Worm (Caenorhabditis elegans) whole organism, L2 larva: ENCODE results near the gene cct-1.

Source experiments
- C34F6.9 ChIP-seq: fragments of 150-350 bp; optimal IDR thresholded peaks from 2 replicates; lab custom pipeline; 2014; ENCODE audit warnings: missing biosample characterization, missing genetic modification characterization
- F13H6.1 ChIP-seq: sonication (generic microtip); optimal IDR thresholded peaks from 2 replicates; lab custom pipeline; 2016; ENCODE audit warnings: missing genetic modification characterization, missing compliant biosample characterization
- R02D3.7 ChIP-seq: fragments of 150-350 bp; optimal IDR thresholded peaks from 2 replicates; lab custom pipeline; 2014; ENCODE audit warnings: missing biosample characterization, missing genetic modification characterization
- ZK546.5 ChIP-seq: sonication (generic microtip); optimal IDR thresholded peaks from 2 replicates; lab custom pipeline; 2017; ENCODE audit warnings: missing biosample characterization, missing genetic modification characterization
- aly-2 ChIP-seq: fragments of 150-350 bp; optimal IDR thresholded peaks from 2 replicates; lab custom pipeline; 2014; ENCODE audit warnings: missing biosample characterization, missing genetic modification characterization
- ama-1 ChIP-seq: fragments of 150-350 bp; optimal IDR thresholded peaks from 2 replicates; lab custom pipeline; 2018; ENCODE audit warnings: inconsistent platforms
- blmp-1 ChIP-seq: sonication (generic microtip); optimal IDR thresholded peaks from 2 replicates; lab custom pipeline; 2017; ENCODE audit warnings: missing genetic modification characterization, mild to moderate bottlenecking, missing compliant biosample characterization, antibody characterized with exemption, moderate library complexity; ENCODE audit not compliant: insufficient read depth
- ceh-16 ChIP-seq: fragments of 150-350 bp; optimal IDR thresholded peaks from 2 replicates; lab custom pipeline; 2014; ENCODE audit warnings: missing biosample characterization, missing genetic modification characterization
- crh-2 ChIP-seq: sonication (generic microtip); optimal IDR thresholded peaks from 2 replicates; lab custom pipeline; 2017; ENCODE audit warnings: missing biosample characterization, missing genetic modification characterization
- dmd-4 ChIP-seq: sonication (generic microtip); optimal IDR thresholded peaks from 2 replicates; lab custom pipeline; 2017; ENCODE audit warnings: missing biosample characterization, missing genetic modification characterization
- egl-27 ChIP-seq: sonication (generic microtip); optimal IDR thresholded peaks from 3 replicates; lab custom pipeline; 2017; ENCODE audit warnings: missing biosample characterization, missing genetic modification reagents, missing genetic modification characterization
- elt-3 ChIP-seq: sonication (generic microtip); optimal IDR thresholded peaks from 2 replicates; lab custom pipeline; 2017; ENCODE audit warnings: missing biosample characterization, missing genetic modification characterization
- fos-1 ChIP-seq: fragments of 150-350 bp; optimal IDR thresholded peaks from 2 replicates; lab custom pipeline; 2014; ENCODE audit warnings: missing biosample characterization, missing genetic modification characterization
- lin-11 ChIP-seq: fragments of 150-350 bp; sonication (generic microtip); optimal IDR thresholded peaks from 2 replicates; lab custom pipeline; 2014; ENCODE audit warnings: missing biosample characterization, missing genetic modification characterization, inconsistent platforms, mixed read lengths
- lin-39 ChIP-seq: fragments of 150-350 bp; optimal IDR thresholded peaks from 2 replicates; lab custom pipeline; 2014; ENCODE audit warnings: missing biosample characterization, missing genetic modification reagents, missing genetic modification characterization
- lsy-2 ChIP-seq, 2 experiments: fragments of 150-350 bp in 1 of 2; sonication (generic microtip) in 1 of 2; optimal IDR thresholded peaks; 2 replicates each; lab custom pipeline; 2014 to 2017; ENCODE audit warnings: missing biosample characterization in 2 of 2, missing genetic modification characterization in 2 of 2
- mbf-1 ChIP-seq: sonication (generic microtip); optimal IDR thresholded peaks from 2 replicates; lab custom pipeline; 2017; ENCODE audit warnings: missing biosample characterization, missing genetic modification characterization
- mdl-1 ChIP-seq, 2 experiments: fragments of 150-350 bp in 1 of 2; sonication (generic microtip) in 1 of 2; optimal IDR thresholded peaks; 2 replicates each; lab custom pipeline; 2017; ENCODE audit warnings: missing biosample characterization in 2 of 2, missing genetic modification characterization in 2 of 2
- nhr-11 ChIP-seq: fragments of 150-350 bp; optimal IDR thresholded peaks from 2 replicates; lab custom pipeline; 2014; ENCODE audit warnings: missing biosample characterization, missing genetic modification characterization
- nhr-12 ChIP-seq: fragments of 150-350 bp; optimal IDR thresholded peaks from 2 replicates; lab custom pipeline; 2014; ENCODE audit warnings: missing biosample characterization, missing genetic modification characterization
- nhr-129 ChIP-seq: fragments of 150-350 bp; optimal IDR thresholded peaks from 2 replicates; lab custom pipeline; 2014; ENCODE audit warnings: missing biosample characterization, missing genetic modification characterization
- nhr-23 ChIP-seq: fragments of 150-350 bp; optimal IDR thresholded peaks from 2 replicates; lab custom pipeline; 2014; ENCODE audit warnings: missing biosample characterization, missing genetic modification reagents, missing genetic modification characterization
- nhr-25 ChIP-seq: fragments of 150-350 bp; sonication (generic microtip); optimal IDR thresholded peaks from 3 replicates; lab custom pipeline; 2014; ENCODE audit warnings: missing biosample characterization, missing genetic modification characterization
- nhr-6 ChIP-seq: fragments of 150-350 bp; optimal IDR thresholded peaks from 2 replicates; lab custom pipeline; 2014; ENCODE audit warnings: missing biosample characterization, missing genetic modification characterization
- nhr-77 ChIP-seq: fragments of 150-350 bp; optimal IDR thresholded peaks from 2 replicates; lab custom pipeline; 2014; ENCODE audit warnings: missing biosample characterization, missing genetic modification characterization
- peb-1 ChIP-seq: fragments of 150-350 bp; optimal IDR thresholded peaks from 2 replicates; lab custom pipeline; 2014; ENCODE audit warnings: missing biosample characterization, missing genetic modification characterization
- sem-4 ChIP-seq: fragments of 150-350 bp; optimal IDR thresholded peaks from 2 replicates; lab custom pipeline; 2014; ENCODE audit warnings: missing biosample characterization, missing genetic modification reagents, missing genetic modification characterization
- skn-1 ChIP-seq: sonication (generic microtip); optimal IDR thresholded peaks from 2 replicates; lab custom pipeline; 2017; ENCODE audit warnings: missing biosample characterization, missing genetic modification characterization
- sma-3 ChIP-seq: sonication (generic microtip); optimal IDR thresholded peaks from 2 replicates; lab custom pipeline; 2016; ENCODE audit warnings: missing genetic modification reagents, missing genetic modification characterization, missing compliant biosample characterization
- sma-9 ChIP-seq, 2 experiments: fragments of 150-350 bp in 1 of 2; sonication (generic microtip) in 1 of 2; optimal IDR thresholded peaks; 2 replicates each; lab custom pipeline; 2014 to 2016; ENCODE audit warnings: missing genetic modification characterization in 2 of 2, mild to moderate bottlenecking in 1 of 2, missing biosample characterization in 1 of 2, missing compliant biosample characterization in 1 of 2, missing genetic modification reagents in 1 of 2, moderate library complexity in 1 of 2
- snpc-4 ChIP-seq: fragments of 150-350 bp; optimal IDR thresholded peaks from 2 replicates; lab custom pipeline; 2014; ENCODE audit warnings: missing biosample characterization, missing genetic modification characterization
- unc-55 ChIP-seq: fragments of 150-350 bp; sonication (generic microtip); optimal IDR thresholded peaks from 3 replicates; lab custom pipeline; 2014; ENCODE audit warnings: missing biosample characterization, missing genetic modification reagents, missing genetic modification characterization
- zag-1 ChIP-seq: fragments of 150-350 bp; optimal IDR thresholded peaks from 2 replicates; lab custom pipeline; 2014; ENCODE audit warnings: missing biosample characterization, missing genetic modification characterization
- ztf-1 ChIP-seq: fragments of 200-800 bp; sonication (Bioruptor generic); conservative IDR thresholded peaks from 2 replicates; pipeline ENCODE4 v1.3.6; 2022; ENCODE audit warnings: missing genetic modification characterization, missing compliant biosample characterization
- ztf-11 ChIP-seq: sonication (generic microtip); optimal IDR thresholded peaks from 2 replicates; lab custom pipeline; 2017; ENCODE audit warnings: missing biosample characterization, missing genetic modification characterization
- ztf-4 ChIP-seq: fragments of 150-350 bp; optimal IDR thresholded peaks from 2 replicates; lab custom pipeline; 2014; ENCODE audit warnings: missing biosample characterization, missing genetic modification characterization

cct-1 gene

ce11 chrII:8174148-8174547 lies 11.1 kb upstream of the cct-1 start:
- TF ChIP-seq nhr-11 (tag; lab: Kevin White, UChicago) = no peak
- TF ChIP-seq sem-4 (tag; lab: Kevin White, UChicago) = no peak
- TF ChIP-seq C34F6.9 (tag; lab: Kevin White, UChicago) = no peak
- TF ChIP-seq skn-1 (tag; lab: Kevin White, UChicago) = no peak
- no peak for TF ChIP-seq lin-39
- TF ChIP-seq mbf-1 (tag; lab: Kevin White, UChicago) = no peak
- TF ChIP-seq snpc-4 = no peak
- no peak for TF ChIP-seq ztf-4
- no peak for TF ChIP-seq lin-11 (tag; lab: Kevin White, UChicago)
- TF ChIP-seq nhr-25 = no peak
- TF ChIP-seq ztf-1 (GFP tag; lab: Robert Waterston, UW) = no peak
- no peak for TF ChIP-seq sma-3 (GFP tag; lab: Kevin White, UChicago)
- no peak for TF ChIP-seq blmp-1 (tag; lab: Kevin White, UChicago)
- TF ChIP-seq ama-1 (lab: Kevin White, UChicago) = no peak
- TF ChIP-seq zag-1 = no peak
- no peak for TF ChIP-seq dmd-4 (tag; lab: Kevin White, UChicago)
- no peak for TF ChIP-seq mdl-1 (tag; optimal IDR thresholded peaks at IDR 0.05; lab: Kevin White, UChicago)
- no peak for TF ChIP-seq sma-9 (GFP tag; optimal IDR thresholded peaks at IDR 0.05; lab: Kevin White, UChicago)
- no peak for TF ChIP-seq sma-9 (tag; optimal IDR thresholded peaks at IDR 0.05; lab: Kevin White, UChicago)

ce11 chrII:8177095-8177494 lies 8.1 kb upstream of the cct-1 start, which contains the start of gene acr-14:
Gene acr-14, minus strand, starts transcription at chrII:8177195.
- TF ChIP-seq ceh-16 (tag; lab: Kevin White, UChicago) (no peak), elt-3 (tag; lab: Kevin White, UChicago) (no peak), nhr-23 (tag; lab: Kevin White, UChicago) (no peak), lin-11 (tag; lab: Kevin White, UChicago) (no peak)

- TF ChIP-seq blmp-1 (tag; lab: Kevin White, UChicago) = no peak
- no peak for TF ChIP-seq sma-3 (GFP tag; lab: Kevin White, UChicago)
- no peak for TF ChIP-seq nhr-77 (tag; lab: Kevin White, UChicago)
- TF ChIP-seq mbf-1 (tag; lab: Kevin White, UChicago) = no peak
These were observed 6.6 kb upstream of the cct-1 start for ce11 chrII:8178614-8179013.

ce11 chrII:8180281-8180680 lies 5.0 kb upstream of the cct-1 start, which contains the start of gene T05C12.4:
Gene T05C12.4, minus strand, starts transcription at chrII:8180381.
- no peak for TF ChIP-seq peb-1
- no peak for TF ChIP-seq nhr-12 (tag; lab: Kevin White, UChicago)
- TF ChIP-seq nhr-129 (tag; lab: Kevin White, UChicago) = no peak
- TF ChIP-seq lsy-2 (tag; optimal IDR thresholded peaks at IDR 0.05; lab: Kevin White, UChicago) = no peak
- TF ChIP-seq sma-9 (GFP tag; optimal IDR thresholded peaks at IDR 0.05; lab: Kevin White, UChicago) = no peak
- TF ChIP-seq sma-9 (tag; optimal IDR thresholded peaks at IDR 0.05; lab: Kevin White, UChicago) = no peak
- no peak for TF ChIP-seq fos-1 (tag; lab: Kevin White, UChicago)
- no peak for TF ChIP-seq ZK546.5 (tag; lab: Kevin White, UChicago)
- TF ChIP-seq mbf-1 (tag; lab: Kevin White, UChicago) = no peak
- TF ChIP-seq lin-39 = no peak
- no peak for TF ChIP-seq blmp-1 (tag; lab: Kevin White, UChicago)

- TF ChIP-seq egl-27 (tag; lab: Kevin White, UChicago) (no peak), blmp-1 (tag; lab: Kevin White, UChicago) (no peak), crh-2 (tag; lab: Kevin White, UChicago) (no peak), ztf-11 (no peak)
These were observed 3.8 kb upstream of the cct-1 start, which contains the start of gene dylt-3 for ce11 chrII:8181437-8181836. Gene dylt-3, plus strand, starts transcription at chrII:8181737.

ce11 chrII:8187516-8187915 lies 2.3 kb downstream of the cct-1 start:
- TF ChIP-seq dmd-4 (tag; lab: Kevin White, UChicago) (no peak), mdl-1 (tag; optimal IDR thresholded peaks at IDR 0.05; lab: Kevin White, UChicago) (no peak), ztf-11 (no peak), snpc-4 (no peak), sma-9 (GFP tag; optimal IDR thresholded peaks at IDR 0.05; lab: Kevin White, UChicago) (no peak), sma-9 (tag; optimal IDR thresholded peaks at IDR 0.05; lab: Kevin White, UChicago) (no peak), nhr-6 (tag; lab: Kevin White, UChicago) (no peak), unc-55 (GFP tag; lab: Kevin White, UChicago) (no peak), nhr-23 (tag; lab: Kevin White, UChicago) (no peak), R02D3.7 (tag; lab: Kevin White, UChicago) (no peak), crh-2 (tag; lab: Kevin White, UChicago) (no peak), aly-2 (tag; lab: Kevin White, UChicago) (no peak), F13H6.1 (tag; lab: Kevin White, UChicago) (no peak)
